Fruit fly (Drosophila melanogaster) whole organism: ENCODE data around the gene CG7443.

Experiments
- CG8478 ChIP-seq: fragments of >200 bp; optimal IDR thresholded peaks from 2 replicates; lab custom pipeline; 2018; ENCODE audit warnings: inconsistent platforms
- Dll ChIP-seq: fragments of >200 bp; optimal IDR thresholded peaks from 2 replicates; lab custom pipeline; 2017
- pan ChIP-seq: fragments of >200 bp; optimal IDR thresholded peaks from 2 replicates; lab custom pipeline; 2017
- psq ChIP-seq: fragments of >200 bp; optimal IDR thresholded peaks from 2 replicates; lab custom pipeline; 2017

- TF ChIP-seq CG8478 (lab: Kevin White, UChicago) (no peak), psq (no peak), pan (lab: Kevin White, UChicago) (no peak), Dll (no peak)
These were observed 2.7 kb upstream of the CG7443 start, which contains the start of gene Or85a for dm6 chr3R:8321447-8321846.
